Fruit fly (Drosophila melanogaster) whole organism, embryonic: ENCODE results near the gene tw.

Experiments used
- CG10979 ChIP-seq: fragments of 200-800 bp; sonication (Bioruptor generic); optimal IDR thresholded peaks from 2 replicates; lab custom pipeline; 2018; ENCODE audit warnings: missing biosample characterization, mild to moderate bottlenecking, missing genetic modification characterization, moderate library complexity
- CG11696 ChIP-seq: fragments of 200-800 bp; sonication (Bioruptor generic); IDR thresholded peaks from 2 replicates; pipeline ENCODE4 v1.3.6; 2022; ENCODE audit warnings: missing biosample characterization, missing genetic modification characterization
- CG12236 ChIP-seq: fragments of 200-800 bp; sonication (Bioruptor generic); optimal IDR thresholded peaks from 2 replicates; lab custom pipeline; 2016; ENCODE audit warnings: missing biosample characterization, missing genetic modification characterization
- CG1233 ChIP-seq: fragments of 200-800 bp; sonication (Bioruptor generic); optimal IDR thresholded peaks from 4 replicates; lab custom pipeline; 2018; ENCODE audit warnings: missing biosample characterization, mild to moderate bottlenecking, missing genetic modification characterization
- CG12942 ChIP-seq: fragments of 200-800 bp; sonication (Bioruptor generic); optimal IDR thresholded peaks from 3 replicates; lab custom pipeline; 2016; ENCODE audit warnings: missing biosample characterization, missing genetic modification characterization
- CG13123 ChIP-seq: fragments of 200-800 bp; sonication (Bioruptor generic); optimal IDR thresholded peaks from 2 replicates; lab custom pipeline; 2016; ENCODE audit warnings: missing biosample characterization, missing genetic modification characterization
- CG13287 ChIP-seq: fragments of 200-800 bp; sonication (Bioruptor generic); IDR thresholded peaks from 2 replicates; pipeline ENCODE4 v1.3.6; 2022; ENCODE audit warnings: missing biosample characterization, missing genetic modification characterization; ENCODE audit not compliant: partially characterized antibody
- CG14667 ChIP-seq: fragments of 200-800 bp; sonication (Bioruptor generic); IDR thresholded peaks from 2 replicates; pipeline ENCODE4 v1.3.6; 2022; ENCODE audit warnings: missing biosample characterization, missing genetic modification characterization
- CG14710 ChIP-seq: fragments of 200-800 bp; sonication (Bioruptor generic); optimal IDR thresholded peaks from 3 replicates; lab custom pipeline; 2019; ENCODE audit warnings: missing biosample characterization, mild to moderate bottlenecking, missing genetic modification characterization, moderate library complexity
- CG15073 ChIP-seq: fragments of 200-800 bp; sonication (Bioruptor generic); optimal IDR thresholded peaks from 2 replicates; lab custom pipeline; 2016; ENCODE audit warnings: missing biosample characterization, missing genetic modification characterization
- CG15601 ChIP-seq: fragments of 200-800 bp; sonication (Bioruptor generic); optimal IDR thresholded peaks from 3 replicates; lab custom pipeline; 2019; ENCODE audit warnings: missing biosample characterization, mild to moderate bottlenecking, missing genetic modification characterization, moderate library complexity
- CG16813 ChIP-seq: fragments of 200-800 bp; sonication (Bioruptor generic); IDR thresholded peaks from 3 replicates; pipeline ENCODE4 v1.3.6; 2022; ENCODE audit warnings: missing biosample characterization, missing genetic modification characterization; ENCODE audit not compliant: partially characterized antibody
- CG17802 ChIP-seq: fragments of 200-800 bp; sonication (Bioruptor generic); optimal IDR thresholded peaks from 2 replicates; lab custom pipeline; 2018; ENCODE audit warnings: missing biosample characterization, mild to moderate bottlenecking, missing genetic modification characterization, moderate library complexity
- CG18476 ChIP-seq: fragments of 200-800 bp; sonication (Bioruptor generic); optimal IDR thresholded peaks from 2 replicates; lab custom pipeline; 2016; ENCODE audit warnings: missing biosample characterization, mild to moderate bottlenecking, missing genetic modification characterization
- CG31224 ChIP-seq: fragments of 200-800 bp; sonication (Bioruptor generic); IDR thresholded peaks from 2 replicates; pipeline ENCODE4 v1.3.6; 2022; ENCODE audit warnings: missing biosample characterization, missing genetic modification characterization
- CG31441 ChIP-seq: fragments of 200-800 bp; sonication (Bioruptor generic); IDR thresholded peaks from 2 replicates; pipeline ENCODE4 v1.3.6; 2022; ENCODE audit warnings: missing biosample characterization, missing genetic modification characterization
- CG3407 ChIP-seq: fragments of 200-800 bp; sonication (Bioruptor generic); optimal IDR thresholded peaks from 2 replicates; lab custom pipeline; 2018; ENCODE audit warnings: missing biosample characterization, mild to moderate bottlenecking, missing genetic modification characterization
- CG6854 ChIP-seq: fragments of 200-800 bp; sonication (Bioruptor generic); optimal IDR thresholded peaks from 3 replicates; lab custom pipeline; 2017; ENCODE audit warnings: missing biosample characterization, mild to moderate bottlenecking, missing genetic modification characterization
- CG8281 ChIP-seq: fragments of 200-800 bp; sonication (Bioruptor generic); optimal IDR thresholded peaks from 2 replicates; lab custom pipeline; 2018; ENCODE audit warnings: missing biosample characterization, mild to moderate bottlenecking, missing genetic modification characterization, moderate library complexity
- CG9876 ChIP-seq: fragments of 200-800 bp; sonication (Bioruptor generic); optimal IDR thresholded peaks from 2 replicates; lab custom pipeline; 2016; ENCODE audit warnings: missing biosample characterization, missing genetic modification characterization
- CkIIα-i1 ChIP-seq: fragments of 200-800 bp; sonication (Bioruptor generic); IDR thresholded peaks from 2 replicates; pipeline ENCODE4 v1.3.6; 2022; ENCODE audit warnings: missing biosample characterization, missing genetic modification characterization
- Eip74EF ChIP-seq, 2 experiments: fragments of 200-800 bp in 1 of 2; fragments of >200 bp in 1 of 2; sonication (Bioruptor generic) in 1 of 2; optimal IDR thresholded peaks; 2 replicates each; lab custom pipeline; 2017 to 2019; ENCODE audit warnings: missing biosample characterization in 2 of 2, missing genetic modification characterization in 2 of 2, mild to moderate bottlenecking in 1 of 2, moderate library complexity in 1 of 2
- Fer1 ChIP-seq: fragments of 200-800 bp; sonication (Bioruptor generic); optimal IDR thresholded peaks from 2 replicates; lab custom pipeline; 2017; ENCODE audit warnings: missing biosample characterization, mild to moderate bottlenecking, missing genetic modification characterization
- HLH54F ChIP-seq: fragments of 200-800 bp; sonication (Bioruptor generic); optimal IDR thresholded peaks from 3 replicates; lab custom pipeline; 2016; ENCODE audit warnings: missing biosample characterization, missing genetic modification characterization
- Lhr ChIP-seq: fragments of 200-800 bp; sonication (Bioruptor generic); optimal IDR thresholded peaks from 3 replicates; lab custom pipeline; 2017; ENCODE audit warnings: mild to moderate bottlenecking, missing biosample characterization, missing genetic modification reagents, missing genetic modification characterization
- Lim3 ChIP-seq: fragments of 200-800 bp; sonication (Bioruptor generic); IDR thresholded peaks from 2 replicates; pipeline ENCODE4 v1.3.6; 2022; ENCODE audit warnings: missing biosample characterization, missing genetic modification characterization
- Lpt ChIP-seq: fragments of >200 bp; optimal IDR thresholded peaks from 2 replicates; lab custom pipeline; 2018; ENCODE audit warnings: missing biosample characterization, missing genetic modification characterization
- Mad ChIP-seq: fragments of 200-800 bp; sonication (Bioruptor generic); optimal IDR thresholded peaks from 2 replicates; lab custom pipeline; 2016; ENCODE audit warnings: missing biosample characterization, missing genetic modification characterization
- Nf-YA ChIP-seq: fragments of 200-800 bp; sonication (Bioruptor generic); IDR thresholded peaks from 2 replicates; pipeline ENCODE4 v1.3.6; 2022; ENCODE audit warnings: missing biosample characterization, missing genetic modification characterization
- Scr ChIP-seq: fragments of 200-800 bp; sonication (Bioruptor generic); IDR thresholded peaks from 2 replicates; pipeline ENCODE4 v1.3.6; 2022; ENCODE audit warnings: missing biosample characterization, missing genetic modification characterization; ENCODE audit not compliant: partially characterized antibody
- Sox100B ChIP-seq: fragments of 200-800 bp; sonication (Bioruptor generic); optimal IDR thresholded peaks from 3 replicates; lab custom pipeline; 2018; ENCODE audit warnings: missing biosample characterization, mild to moderate bottlenecking, missing genetic modification characterization
- Vsx1 ChIP-seq: fragments of 200-800 bp; sonication (Bioruptor generic); optimal IDR thresholded peaks from 2 replicates; lab custom pipeline; 2017; ENCODE audit warnings: missing biosample characterization, mild to moderate bottlenecking, missing genetic modification characterization, missing genetic modification reagents
- abd-A ChIP-seq: fragments of 200-800 bp; sonication (Bioruptor generic); optimal IDR thresholded peaks from 3 replicates; lab custom pipeline; 2019; ENCODE audit warnings: missing biosample characterization, mild to moderate bottlenecking, missing genetic modification characterization, moderate library complexity
- bab2 ChIP-seq: fragments of 200-800 bp; sonication (Bioruptor generic); optimal IDR thresholded peaks from 2 replicates; lab custom pipeline; 2016; ENCODE audit warnings: missing biosample characterization, missing genetic modification characterization
- btn ChIP-seq: fragments of 200-800 bp; sonication (Bioruptor generic); optimal IDR thresholded peaks from 2 replicates; lab custom pipeline; 2016; ENCODE audit warnings: missing biosample characterization, missing genetic modification characterization
- corto ChIP-seq: fragments of 200-800 bp; sonication (Bioruptor generic); optimal IDR thresholded peaks from 2 replicates; lab custom pipeline; 2016; ENCODE audit warnings: missing biosample characterization, mild to moderate bottlenecking, missing genetic modification characterization, moderate library complexity
- crc ChIP-seq: fragments of 200-800 bp; sonication (Bioruptor generic); optimal IDR thresholded peaks from 2 replicates; lab custom pipeline; 2016; ENCODE audit warnings: missing biosample characterization, missing genetic modification characterization
- dimm ChIP-seq: fragments of 200-800 bp; sonication (Bioruptor generic); IDR thresholded peaks from 2 replicates; pipeline ENCODE4 v1.3.6; 2022; ENCODE audit warnings: missing biosample characterization, missing genetic modification characterization
- eyg ChIP-seq: fragments of 200-800 bp; sonication (Bioruptor generic); optimal IDR thresholded peaks from 3 replicates; lab custom pipeline; 2016; ENCODE audit warnings: missing biosample characterization, missing genetic modification characterization
- fd96Cb ChIP-seq: fragments of 200-800 bp; sonication (Bioruptor generic); optimal IDR thresholded peaks from 2 replicates; lab custom pipeline; 2018; ENCODE audit warnings: missing biosample characterization, mild to moderate bottlenecking, missing genetic modification characterization, moderate library complexity
- h ChIP-seq: fragments of >200 bp; optimal IDR thresholded peaks from 2 replicates; lab custom pipeline; 2017
- hb ChIP-seq: fragments of 200-800 bp; sonication (Bioruptor generic); IDR thresholded peaks from 3 replicates; pipeline ENCODE4 v1.3.6; 2022; ENCODE audit warnings: missing biosample characterization, missing genetic modification characterization; ENCODE audit not compliant: partially characterized antibody
- insv ChIP-seq, 2 experiments: fragments of 200-800 bp; sonication (Bioruptor generic); optimal IDR thresholded peaks; 3 replicates each; lab custom pipeline; 2016 to 2018; ENCODE audit warnings: missing biosample characterization in 2 of 2, missing genetic modification characterization in 2 of 2
- ken ChIP-seq: fragments of 200-800 bp; sonication (Bioruptor generic); IDR thresholded peaks from 3 replicates; pipeline ENCODE4 v1.3.6; 2022; ENCODE audit warnings: missing biosample characterization, missing genetic modification characterization
- nerfin-1 ChIP-seq: fragments of 200-800 bp; sonication (Bioruptor generic); optimal IDR thresholded peaks from 3 replicates; lab custom pipeline; 2019; ENCODE audit warnings: missing biosample characterization, mild to moderate bottlenecking, missing genetic modification characterization, moderate library complexity
- p53 ChIP-seq: fragments of 200-800 bp; sonication (Bioruptor generic); optimal IDR thresholded peaks from 2 replicates; lab custom pipeline; 2016; ENCODE audit warnings: missing biosample characterization, missing genetic modification characterization
- pzg ChIP-seq: fragments of 200-800 bp; sonication (Bioruptor generic); optimal IDR thresholded peaks from 3 replicates; lab custom pipeline; 2018; ENCODE audit warnings: missing biosample characterization, mild to moderate bottlenecking, missing genetic modification characterization, moderate library complexity
- stwl ChIP-seq: fragments of 200-800 bp; sonication (Bioruptor generic); optimal IDR thresholded peaks from 3 replicates; lab custom pipeline; 2018; ENCODE audit warnings: missing biosample characterization, mild to moderate bottlenecking, missing genetic modification characterization, moderate library complexity
- tna ChIP-seq: fragments of 200-800 bp; sonication (Bioruptor generic); IDR thresholded peaks from 2 replicates; pipeline ENCODE4 v1.3.6; 2022; ENCODE audit warnings: missing biosample characterization, missing genetic modification characterization; ENCODE audit not compliant: partially characterized antibody
- trem ChIP-seq: fragments of 200-800 bp; optimal IDR thresholded peaks from 3 replicates; lab custom pipeline; 2019; ENCODE audit warnings: missing biosample characterization, mild to moderate bottlenecking, missing genetic modification characterization, moderate library complexity
- twi ChIP-seq: fragments of 200-800 bp; optimal IDR thresholded peaks from 2 replicates; lab custom pipeline; 2019; ENCODE audit warnings: missing biosample characterization, mild to moderate bottlenecking, missing genetic modification characterization, moderate library complexity
- yki ChIP-seq: fragments of >200 bp; optimal IDR thresholded peaks from 3 replicates; lab custom pipeline; 2018

Gene tw

dm6 chrX:792923-793322 is 8.4 kb downstream of the tw start, which contains the start of gene CG16989 (continued):
- TF ChIP-seq twi (no peak), Lhr (peak; percentile 15), nerfin-1 (tag; lab: Kevin White, UChicago) (no peak), Eip74EF (GFP tag; optimal IDR thresholded peaks at IDR 0.05; lab: Kevin White, UChicago) (no peak), CG18476 (GFP tag; lab: Kevin White, UChicago) (no peak), CG13287 (GFP tag; lab: Robert Waterston, UW) (peak; percentile 60), CkIIα-i1 (GFP tag; lab: Robert Waterston, UW) (no peak), ken (GFP tag; lab: Robert Waterston, UW) (no peak), CG12236 (GFP tag; lab: Kevin White, UChicago) (no peak), pzg (peak; percentile 74), CG16813 (peak; percentile 58; the same call in 2 of the 3 replicates), abd-A (no peak), crc (no peak), Scr (GFP tag; lab: Robert Waterston, UW) (peak; percentile 55), CG13123 (GFP tag; lab: Kevin White, UChicago) (no peak), Vsx1 (no peak), HLH54F (no peak), insv (GFP tag; optimal IDR thresholded peaks at IDR 0.05; lab: Kevin White, UChicago) (no peak), Lim3 (GFP tag; lab: Robert Waterston, UW) (no peak), CG10979 (tag; lab: Kevin White, UChicago) (no peak), CG3407 (GFP tag; lab: Kevin White, UChicago) (no peak), CG14667 (GFP tag; lab: Robert Waterston, UW) (no peak), CG11696 (GFP tag; lab: Robert Waterston, UW) (no peak), CG9876 (GFP tag; lab: Kevin White, UChicago) (no peak), hb (peak; percentile 39; the same call in 1 of the 3 replicates), fd96Cb (tag; lab: Kevin White, UChicago) (no peak), CG12942 (GFP tag; lab: Kevin White, UChicago) (no peak), tna (GFP tag; lab: Robert Waterston, UW) (0 out of 2 replicates have a peak, but pooled peaks have one; percentile 34), trem (peak; percentile 52), h (lab: Kevin White, UChicago) (no peak), CG14710 (peak; percentile 31), stwl (tag; lab: Kevin White, UChicago) (peak; percentile 68), Lpt (GFP tag; lab: Kevin White, UChicago) (no peak), CG8281 (tag; lab: Kevin White, UChicago) (no peak)

DNA sequence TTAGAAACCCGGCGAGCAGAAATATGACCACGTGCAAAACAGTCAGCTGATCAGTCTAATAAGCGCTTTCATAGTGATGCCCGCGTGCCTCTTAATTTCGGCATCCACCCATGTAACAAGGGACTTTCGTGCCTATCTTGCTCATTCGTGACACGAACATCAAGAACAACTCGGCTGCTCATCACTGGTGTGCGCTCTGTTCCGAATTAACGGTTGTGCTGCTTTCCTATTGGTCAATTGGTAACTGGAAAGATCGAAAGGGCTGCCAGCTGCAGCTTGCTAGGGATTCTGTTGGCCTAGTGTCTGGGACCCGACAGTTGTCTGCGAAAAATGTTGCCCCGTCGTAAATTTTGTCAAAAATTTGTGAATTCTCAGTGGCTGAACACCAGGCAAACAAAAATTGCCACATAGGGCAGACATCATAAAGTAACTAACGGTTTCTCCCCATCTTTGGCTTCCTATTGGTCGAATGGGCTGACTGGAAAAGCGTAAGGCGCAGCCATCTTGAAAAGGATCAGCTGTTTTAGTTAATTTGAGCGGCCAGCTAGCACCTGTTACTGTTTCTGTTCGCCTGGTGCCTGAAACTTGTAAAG is 11.9 kb downstream of the tw start:
- TF ChIP-seq CG17802 (tag; lab: Kevin White, UChicago) (no peak), yki (lab: Kevin White, UChicago) (no peak), CG9876 (GFP tag; lab: Kevin White, UChicago) (no peak), p53 (GFP tag; lab: Kevin White, UChicago) (no peak), CG15073 (GFP tag; lab: Kevin White, UChicago) (no peak), Mad (GFP tag; lab: Kevin White, UChicago) (peak; percentile 25), eyg (GFP tag; lab: Kevin White, UChicago) (no peak), btn (no peak), Sox100B (GFP tag; lab: Kevin White, UChicago) (no peak), CG31224 (GFP tag; lab: Robert Waterston, UW) (peak; percentile 98), CG15601 (tag; lab: Kevin White, UChicago) (peak; percentile 7), Fer1 (GFP tag; lab: Kevin White, UChicago) (peak; percentile 5), corto (GFP tag; lab: Kevin White, UChicago) (peak; percentile 59), Nf-YA (GFP tag; lab: Robert Waterston, UW) (peak; percentile 76), CG31441 (GFP tag; lab: Robert Waterston, UW) (no peak), CG6854 (GFP tag; lab: Kevin White, UChicago) (no peak), dimm (GFP tag; lab: Robert Waterston, UW) (no peak), CG1233 (GFP tag; lab: Kevin White, UChicago) (no peak), bab2 (GFP tag; lab: Kevin White, UChicago) (no peak)
